Fruit fly (Drosophila melanogaster) whole organism, embryonic: ENCODE measurements around the gene Nsf2.
A peak's percentile ranks its signal among the peaks of the same experiment; 100 is the strongest.

Source experiments
- Ada2b ChIP-seq: fragments of 200-800 bp; sonication (Bioruptor generic); IDR thresholded peaks from 2 replicates; pipeline ENCODE4 v1.3.6; 2022; ENCODE audit warnings: missing biosample characterization, missing genetic modification characterization
- Awh ChIP-seq: fragments of 200-800 bp; sonication (Bioruptor generic); IDR thresholded peaks from 2 replicates; pipeline ENCODE4, ENCODE4 v1.3.6; 2022; ENCODE audit warnings: missing biosample characterization, missing genetic modification characterization
- BEAF-32 ChIP-seq: fragments of 200-800 bp; sonication (Bioruptor generic); optimal IDR thresholded peaks from 3 replicates; lab custom pipeline; 2017; ENCODE audit warnings: missing biosample characterization, missing genetic modification characterization, mild to moderate bottlenecking, moderate library complexity, missing genetic modification reagents
- CG15269 ChIP-seq: fragments of 200-800 bp; sonication (Bioruptor generic); optimal IDR thresholded peaks from 2 replicates; lab custom pipeline; 2018; ENCODE audit warnings: missing biosample characterization, mild to moderate bottlenecking, missing genetic modification characterization, moderate library complexity
- CG1602 ChIP-seq: fragments of 200-800 bp; sonication (Bioruptor generic); optimal IDR thresholded peaks from 3 replicates; lab custom pipeline; 2016; ENCODE audit warnings: missing biosample characterization, missing genetic modification characterization
- CG2202 ChIP-seq: fragments of 200-800 bp; sonication (Bioruptor generic); optimal IDR thresholded peaks from 2 replicates; lab custom pipeline; 2018; ENCODE audit warnings: missing biosample characterization, mild to moderate bottlenecking, missing genetic modification characterization
- CG31441 ChIP-seq: fragments of 200-800 bp; sonication (Bioruptor generic); IDR thresholded peaks from 2 replicates; pipeline ENCODE4 v1.3.6; 2022; ENCODE audit warnings: missing biosample characterization, missing genetic modification characterization
- CG32532 ChIP-seq: fragments of 200-800 bp; sonication (Bioruptor generic); IDR thresholded peaks from 2 replicates; pipeline ENCODE4 v1.3.6; 2022; ENCODE audit warnings: missing biosample characterization, missing genetic modification characterization
- CG33213 ChIP-seq: fragments of 200-800 bp; sonication (Bioruptor generic); optimal IDR thresholded peaks from 3 replicates; lab custom pipeline; 2016; ENCODE audit warnings: missing biosample characterization, missing genetic modification characterization
- CG4404 ChIP-seq: fragments of 200-800 bp; sonication (Bioruptor generic); IDR thresholded peaks from 2 replicates; pipeline ENCODE4 v1.3.6; 2022; ENCODE audit warnings: missing biosample characterization, missing genetic modification characterization
- CG7372 ChIP-seq: fragments of 200-800 bp; sonication (Bioruptor generic); IDR thresholded peaks from 2 replicates; pipeline ENCODE4 v1.3.6; 2022; ENCODE audit warnings: missing biosample characterization, missing genetic modification characterization
- CG7786 ChIP-seq: fragments of 200-800 bp; sonication (Bioruptor generic); optimal IDR thresholded peaks from 2 replicates; lab custom pipeline; 2016; ENCODE audit warnings: missing biosample characterization, missing genetic modification characterization
- CG8388 ChIP-seq: fragments of 200-800 bp; sonication (Bioruptor generic); optimal IDR thresholded peaks from 2 replicates; lab custom pipeline; 2019; ENCODE audit warnings: missing biosample characterization, mild to moderate bottlenecking, missing genetic modification characterization, moderate library complexity
- CG9727 ChIP-seq: fragments of 200-800 bp; sonication (Bioruptor generic); optimal IDR thresholded peaks from 3 replicates; lab custom pipeline; 2017; ENCODE audit warnings: missing biosample characterization, mild to moderate bottlenecking, missing genetic modification characterization
- CTCF ChIP-seq: fragments of 200-800 bp; sonication (Bioruptor generic); optimal IDR thresholded peaks from 2 replicates; lab custom pipeline; 2017; ENCODE audit warnings: missing biosample characterization, mild to moderate bottlenecking, missing genetic modification characterization, moderate library complexity
- CoRest ChIP-seq: fragments of 200-800 bp; sonication (Bioruptor generic); optimal IDR thresholded peaks from 3 replicates; lab custom pipeline; 2018; ENCODE audit warnings: missing biosample characterization, mild to moderate bottlenecking, missing genetic modification characterization, moderate library complexity
- D19A ChIP-seq: fragments of 200-800 bp; optimal IDR thresholded peaks from 3 replicates; lab custom pipeline; 2019; ENCODE audit warnings: missing biosample characterization, mild to moderate bottlenecking, missing genetic modification characterization, moderate library complexity
- Drgx ChIP-seq: fragments of 200-800 bp; sonication (Bioruptor generic); IDR thresholded peaks from 2 replicates; pipeline ENCODE4 v1.3.6; 2022; ENCODE audit warnings: missing biosample characterization, missing genetic modification characterization
- Ets65A ChIP-seq: fragments of 200-800 bp; sonication (Bioruptor generic); peaks from one replicate; lab custom pipeline; 2016; ENCODE audit warnings: missing biosample characterization, missing genetic modification characterization
- Hr3 ChIP-seq: fragments of 200-800 bp; sonication (Bioruptor generic); optimal IDR thresholded peaks from 3 replicates; lab custom pipeline; 2016; ENCODE audit warnings: missing biosample characterization, missing genetic modification characterization
- Nf-YA ChIP-seq: fragments of 200-800 bp; sonication (Bioruptor generic); IDR thresholded peaks from 2 replicates; pipeline ENCODE4 v1.3.6; 2022; ENCODE audit warnings: missing biosample characterization, missing genetic modification characterization
- Ptx1 ChIP-seq: fragments of 200-800 bp; sonication (Bioruptor generic); IDR thresholded peaks from 2 replicates; pipeline ENCODE4 v1.3.6; 2022; ENCODE audit warnings: missing biosample characterization, missing genetic modification characterization
- Xrp1 ChIP-seq: fragments of 200-800 bp; sonication (Bioruptor generic); IDR thresholded peaks from 2 replicates; pipeline ENCODE4 v1.3.6; 2022; ENCODE audit warnings: missing biosample characterization, missing genetic modification characterization
- ac ChIP-seq: fragments of 200-800 bp; sonication (Bioruptor generic); optimal IDR thresholded peaks from 3 replicates; lab custom pipeline; 2017; ENCODE audit warnings: missing biosample characterization, mild to moderate bottlenecking, missing genetic modification characterization
- ase ChIP-seq: fragments of 200-800 bp; sonication (Bioruptor generic); IDR thresholded peaks from 3 replicates; pipeline ENCODE4 v1.3.6; 2022; ENCODE audit warnings: missing biosample characterization, missing genetic modification characterization
- bsh ChIP-seq, 2 experiments: fragments of 200-800 bp; sonication (Bioruptor generic); optimal IDR thresholded peaks; 2 replicates each; lab custom pipeline; 2017 to 2018; ENCODE audit warnings: mild to moderate bottlenecking in 2 of 2, missing biosample characterization in 2 of 2, missing genetic modification characterization in 2 of 2, moderate library complexity in 1 of 2
- cas ChIP-seq: fragments of 200-800 bp; sonication (Bioruptor generic); IDR thresholded peaks from 2 replicates; pipeline ENCODE4 v1.3.6; 2022; ENCODE audit warnings: missing biosample characterization, missing genetic modification characterization
- corto ChIP-seq: fragments of 200-800 bp; sonication (Bioruptor generic); optimal IDR thresholded peaks from 2 replicates; lab custom pipeline; 2016; ENCODE audit warnings: missing biosample characterization, mild to moderate bottlenecking, missing genetic modification characterization, moderate library complexity
- dan ChIP-seq: fragments of 200-800 bp; sonication (Bioruptor generic); IDR thresholded peaks from 2 replicates; pipeline ENCODE4 v1.3.6; 2022; ENCODE audit warnings: missing biosample characterization, missing genetic modification characterization
- dmrt11E ChIP-seq: fragments of 200-800 bp; sonication (Bioruptor generic); optimal IDR thresholded peaks from 3 replicates; lab custom pipeline; 2018; ENCODE audit warnings: missing biosample characterization, mild to moderate bottlenecking, missing genetic modification characterization, moderate library complexity
- dmrt99B ChIP-seq: fragments of 200-800 bp; sonication (Bioruptor generic); optimal IDR thresholded peaks from 2 replicates; lab custom pipeline; 2018; ENCODE audit warnings: missing biosample characterization, mild to moderate bottlenecking, missing genetic modification characterization, moderate library complexity
- emc ChIP-seq: fragments of 200-800 bp; sonication (Bioruptor generic); optimal IDR thresholded peaks from 2 replicates; lab custom pipeline; 2016; ENCODE audit warnings: missing biosample characterization, missing genetic modification characterization
- gem ChIP-seq: fragments of 200-800 bp; sonication (Bioruptor generic); optimal IDR thresholded peaks from 2 replicates; lab custom pipeline; 2019; ENCODE audit warnings: missing biosample characterization, mild to moderate bottlenecking, missing genetic modification characterization, moderate library complexity
- gsb-n ChIP-seq: fragments of 200-800 bp; sonication (Bioruptor generic); optimal IDR thresholded peaks from 3 replicates; lab custom pipeline; 2018; ENCODE audit warnings: missing biosample characterization, mild to moderate bottlenecking, missing genetic modification characterization
- lov ChIP-seq, 2 experiments: fragments of 200-800 bp in 1 of 2; fragments of >200 bp in 1 of 2; sonication (Bioruptor generic) in 1 of 2; IDR thresholded peaks in 1 of 2; optimal IDR thresholded peaks in 1 of 2; 2 replicates in 1 of 2; 3 replicates in 1 of 2; pipeline versions ENCODE4 v1.3.6 to Lab custom; 2017 to 2022; ENCODE audit warnings: missing biosample characterization in 1 of 2, missing genetic modification characterization in 1 of 2
- pzg ChIP-seq: fragments of 200-800 bp; sonication (Bioruptor generic); optimal IDR thresholded peaks from 3 replicates; lab custom pipeline; 2018; ENCODE audit warnings: missing biosample characterization, mild to moderate bottlenecking, missing genetic modification characterization, moderate library complexity
- sens ChIP-seq: fragments of 200-800 bp; sonication (Bioruptor generic); peaks from one replicate; lab custom pipeline; 2016; ENCODE audit warnings: missing biosample characterization, missing genetic modification characterization
- sim ChIP-seq: fragments of 200-800 bp; sonication (Bioruptor generic); IDR thresholded peaks from 2 replicates; pipeline ENCODE4 v1.3.6; 2022; ENCODE audit warnings: missing biosample characterization, missing genetic modification characterization
- sisA ChIP-seq: fragments of 200-800 bp; sonication (Bioruptor generic); IDR thresholded peaks from 2 replicates; pipeline ENCODE4 v1.3.6; 2022; ENCODE audit warnings: missing biosample characterization, missing genetic modification characterization
- tio ChIP-seq: fragments of 200-800 bp; sonication (Bioruptor generic); optimal IDR thresholded peaks from 2 replicates; lab custom pipeline; 2017; ENCODE audit warnings: missing biosample characterization, missing genetic modification characterization, inconsistent platforms
- trem ChIP-seq: fragments of 200-800 bp; optimal IDR thresholded peaks from 3 replicates; lab custom pipeline; 2019; ENCODE audit warnings: missing biosample characterization, mild to moderate bottlenecking, missing genetic modification characterization, moderate library complexity
- yki ChIP-seq: fragments of >200 bp; optimal IDR thresholded peaks from 3 replicates; lab custom pipeline; 2018
- zen ChIP-seq: fragments of 200-800 bp; sonication (Bioruptor generic); optimal IDR thresholded peaks from 3 replicates; lab custom pipeline; 2018; ENCODE audit warnings: missing biosample characterization, mild to moderate bottlenecking, missing genetic modification characterization, moderate library complexity
- zf30C ChIP-seq: fragments of 200-800 bp; sonication (Bioruptor generic); optimal IDR thresholded peaks from 3 replicates; lab custom pipeline; 2018; ENCODE audit warnings: missing biosample characterization, mild to moderate bottlenecking, missing genetic modification characterization

The Nsf2 gene

dm6 chr3R:13874866-13875417 lies 37.2 kb upstream of the Nsf2 start, which contains the start of gene E5 (continued):
- TF ChIP-seq CG15269: no peak

dm6 chr3R:13872161-13872560 lies 34.4 kb upstream of the Nsf2 start:
- TF ChIP-seq CG7372 (GFP tag; lab: Robert Waterston, UW) (peak; percentile 51; the same call in 1 of the 2 replicates), CG4404 (GFP tag; lab: Robert Waterston, UW) (no peak), zen (peak; percentile 48), CG2202 (no peak), CTCF (GFP tag; lab: Kevin White, UChicago) (peak; percentile 80)
- TF ChIP-seq, all 482 proteins: peak for 3

DNA sequence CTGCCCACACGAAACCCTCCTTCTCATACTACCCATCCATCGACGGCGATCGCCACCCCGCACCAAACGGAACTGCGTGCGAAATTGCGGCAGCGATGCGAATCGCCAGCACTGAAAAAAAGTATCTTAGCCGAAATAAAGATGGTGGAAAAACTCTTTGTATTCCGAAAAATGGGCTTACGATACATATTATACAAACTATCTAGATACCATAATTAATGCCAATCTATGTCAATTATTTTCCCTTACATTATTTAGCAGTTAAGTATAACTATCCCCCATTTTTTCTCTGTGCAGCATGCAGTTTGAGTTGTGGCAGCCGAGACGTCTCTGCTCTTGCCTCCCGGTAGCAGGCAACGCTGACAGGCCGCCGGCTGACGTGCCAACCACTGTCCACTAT lies 24.0 kb upstream of the Nsf2 start:
- no peak for TF ChIP-seq cas
- TF ChIP-seq sens (GFP tag; lab: Kevin White, UChicago): peak; percentile 52
- TF ChIP-seq zf30C (GFP tag; lab: Kevin White, UChicago): peak; percentile 35
- no peak for TF ChIP-seq lov (optimal IDR thresholded peaks at IDR 0.05; lab: Kevin White, UChicago)
- TF ChIP-seq lov (GFP tag; IDR thresholded peaks at IDR 0.05; lab: Robert Waterston, UW): 0 out of 3 replicates have a peak, but pooled peaks have one; percentile 15
- no peak for TF ChIP-seq sim (GFP tag; lab: Robert Waterston, UW)
- peak in 1 of 2 experiments; percentile 39 for TF ChIP-seq bsh (GFP tag; optimal IDR thresholded peaks at IDR 0.05; lab: Kevin White, UChicago)
- TF ChIP-seq Drgx (GFP tag; lab: Robert Waterston, UW): peak; percentile 61; the same call in 1 of the 2 replicates

DNA sequence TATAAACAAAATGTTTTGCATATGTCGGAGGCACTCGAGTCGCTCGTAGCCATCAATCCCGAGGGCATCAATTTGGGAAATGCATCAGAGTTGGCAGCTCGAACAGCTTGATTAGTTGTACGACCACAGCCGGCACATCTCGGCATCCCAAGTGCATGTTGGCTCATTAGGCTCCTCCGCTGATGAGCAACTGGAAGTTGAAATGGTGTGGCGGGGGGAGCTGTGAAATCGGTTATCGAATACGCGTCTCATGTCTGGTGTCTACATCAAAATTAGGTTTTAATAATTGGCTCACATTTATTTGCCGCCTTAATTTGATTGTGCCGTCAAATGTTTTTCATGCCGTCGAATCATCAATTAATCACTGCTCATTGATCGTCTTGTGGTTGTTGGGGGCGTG lies 21.5 kb upstream of the Nsf2 start:
- TF ChIP-seq trem (no peak), Ets65A (GFP tag; lab: Kevin White, UChicago) (peak; percentile 72), Awh (GFP tag; lab: Robert Waterston, UW) (peak; percentile 59; the same call in 1 of the 2 replicates)

dm6 chr3R:13857339-13857738 lies 19.5 kb upstream of the Nsf2 start:
- peak; percentile 36 for TF ChIP-seq dmrt99B (tag; lab: Kevin White, UChicago)
- no peak for TF ChIP-seq pzg (GFP tag; lab: Kevin White, UChicago)
- 0 out of 2 replicates have a peak, but pooled peaks have one; percentile 10 for TF ChIP-seq Xrp1 (GFP tag; lab: Robert Waterston, UW)
- TF ChIP-seq BEAF-32 (GFP tag; lab: Kevin White, UChicago): no peak
- no peak for TF ChIP-seq CG7786 (GFP tag; lab: Kevin White, UChicago)
- TF ChIP-seq ase (GFP tag; lab: Robert Waterston, UW): 0 out of 3 replicates have a peak, but pooled peaks have one; percentile 13
- no peak for TF ChIP-seq tio (GFP tag; lab: Kevin White, UChicago)
- TF ChIP-seq CG32532: no peak
- TF ChIP-seq yki: no peak
- TF ChIP-seq dan (GFP tag; lab: Robert Waterston, UW): no peak
- no peak for TF ChIP-seq corto (GFP tag; lab: Kevin White, UChicago)
- TF ChIP-seq CG1602 (GFP tag; lab: Kevin White, UChicago): no peak
- TF ChIP-seq sisA (GFP tag; lab: Robert Waterston, UW): peak; percentile 13; the same call in 1 of the 2 replicates
- TF ChIP-seq zen: peak; percentile 36
- peak; percentile 84 for TF ChIP-seq Drgx (GFP tag; lab: Robert Waterston, UW)
- 0 out of 2 replicates have a peak, but pooled peaks have one; percentile 33 for TF ChIP-seq Ptx1 (GFP tag; lab: Robert Waterston, UW)
- no peak for TF ChIP-seq emc (GFP tag; lab: Kevin White, UChicago)
- TF ChIP-seq ac (GFP tag; lab: Kevin White, UChicago): no peak
- TF ChIP-seq D19A (tag; lab: Kevin White, UChicago): no peak
- 0 out of 2 replicates have a peak, but pooled peaks have one; percentile 19 for TF ChIP-seq CG31441 (GFP tag; lab: Robert Waterston, UW)
- TF ChIP-seq Hr3: no peak
- TF ChIP-seq CG9727 (GFP tag; lab: Kevin White, UChicago): peak; percentile 2
- peak; percentile 10 for TF ChIP-seq dmrt11E (tag; lab: Kevin White, UChicago)
- peak; percentile 20 for TF ChIP-seq CG8388 (GFP tag; lab: Kevin White, UChicago)
- peak; percentile 7 for TF ChIP-seq gsb-n
- peak; percentile 48 for TF ChIP-seq gem (tag; lab: Kevin White, UChicago)
- no peak for TF ChIP-seq CoRest
- no peak for TF ChIP-seq Nf-YA
- no peak for TF ChIP-seq Ada2b (GFP tag; lab: Robert Waterston, UW)
- TF ChIP-seq CG33213: no peak
